Fruit fly (Drosophila melanogaster) whole organism, larva: ENCODE data around the gene CG45105.

Experiments
- noc ChIP-seq: fragments of 200-800 bp; sonication (Bioruptor generic); optimal IDR thresholded peaks from 3 replicates; lab custom pipeline; 2019; ENCODE audit warnings: missing biosample characterization, mild to moderate bottlenecking, missing genetic modification characterization, moderate library complexity

CG45105 gene

DNA sequence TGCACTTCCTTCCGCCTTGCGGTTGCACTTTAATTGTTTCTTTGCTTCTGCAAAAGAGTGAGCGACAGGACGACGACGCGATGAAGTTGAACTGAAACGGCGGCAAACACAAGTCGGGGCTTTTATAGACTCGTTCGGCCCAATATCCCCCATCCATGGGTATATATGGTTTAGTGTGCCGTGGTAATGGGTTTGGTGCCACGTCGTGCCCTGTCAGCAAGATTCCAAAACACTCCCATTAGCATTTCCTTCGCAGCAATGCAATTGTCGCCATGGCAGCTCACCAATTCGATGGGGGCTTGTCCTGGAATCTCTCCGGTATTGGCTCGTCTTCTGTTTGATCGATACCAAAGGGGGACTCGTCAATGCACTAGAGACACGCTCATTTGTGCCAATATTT, at the start of gene CG45105:
CG45105 (minus strand) TSS at position 101 of the 400 bp plus-strand sequence.
- no peak for TF ChIP-seq noc (tag; lab: Kevin White, UChicago)

DNA sequence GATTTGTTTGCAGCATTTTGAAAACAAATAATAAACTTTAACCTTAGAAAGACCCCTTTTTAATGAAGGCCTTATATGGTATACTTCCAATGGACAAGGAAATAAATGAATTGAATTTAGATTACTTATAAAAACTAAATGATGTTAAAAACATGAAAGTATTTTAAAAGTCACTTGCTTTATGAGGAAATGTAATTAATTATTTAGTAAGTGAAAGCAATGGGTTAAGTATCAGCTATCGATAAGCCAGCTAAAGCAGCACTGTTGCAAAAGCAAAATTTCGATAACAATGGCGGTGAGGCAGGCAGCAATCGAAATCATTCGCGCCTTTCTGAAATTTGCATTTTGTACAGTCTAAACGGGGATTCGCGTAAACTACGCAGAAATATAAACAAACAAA, 47.4 kb upstream of the CG45105 start, which contains the start of the genes CG32856 and Rbf2:
CG32856 (minus strand) TSS at position 183 of the 400 bp plus-strand sequence.
Rbf2 (plus strand) TSS at position 278 of the 400 bp plus-strand sequence.
- peak; percentile 92 for TF ChIP-seq noc (tag; lab: Kevin White, UChicago)

- TF ChIP-seq noc (tag; lab: Kevin White, UChicago), result no peak
Observed at dm6 chr3R:15963690-15964281, 46.0 kb upstream of the CG45105 start, which contains the start of the genes CG4287 and CG5516. Gene CG4287, minus strand, starts transcription at chr3R:15963867. Gene CG5516, plus strand, starts transcription at chr3R:15963884.

dm6 chr3R:15950843-15951242, 33.0 kb upstream of the CG45105 start, which contains the start of the genes CG31088 and CG46383:
Gene CG31088, minus strand, starts transcription at chr3R:15950943.
Gene CG46383, minus strand, starts transcription at chr3R:15950943.
- TF ChIP-seq noc (tag; lab: Kevin White, UChicago), result no peak

- no peak for TF ChIP-seq noc (tag; lab: Kevin White, UChicago)
Observed at dm6 chr3R:15947605-15948004, 29.8 kb upstream of the CG45105 start.

DNA sequence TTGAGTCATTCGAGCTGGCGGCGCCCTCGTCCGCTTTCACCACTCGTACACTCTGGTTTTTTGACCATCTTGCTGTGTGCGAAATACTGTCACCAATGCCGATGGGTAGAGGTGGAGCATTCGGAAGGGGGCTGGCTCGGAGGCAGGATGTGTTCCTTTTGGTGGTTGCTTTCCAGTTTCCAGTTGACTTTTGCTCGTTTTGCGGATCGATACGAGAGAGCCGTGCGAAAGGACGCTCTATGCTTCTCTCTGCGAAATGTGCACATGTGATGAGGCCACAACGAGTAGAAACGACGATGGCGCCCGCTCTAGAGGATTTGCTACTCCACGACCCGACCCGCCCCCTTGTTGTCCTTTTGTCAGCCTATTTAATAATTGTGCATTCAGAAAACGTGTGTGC, 19.9 kb upstream of the CG45105 start:
- TF ChIP-seq noc (tag; lab: Kevin White, UChicago), result no peak

dm6 chr3R:15935538-15935937, 17.7 kb upstream of the CG45105 start:
- TF ChIP-seq noc (tag; lab: Kevin White, UChicago), result no peak

- no peak for TF ChIP-seq noc (tag; lab: Kevin White, UChicago)
Observed at dm6 chr3R:15934952-15935351, 17.1 kb upstream of the CG45105 start, which contains the start of gene Sap47. Gene Sap47, plus strand, starts transcription at chr3R:15935100.

dm6 chr3R:15933609-15934232, 15.9 kb upstream of the CG45105 start, which contains the start of the genes CG5478 and blp:
Gene CG5478, minus strand, starts transcription at chr3R:15933734.
Gene blp, plus strand, starts transcription at chr3R:15933847.
- no peak for TF ChIP-seq noc (tag; lab: Kevin White, UChicago)

DNA sequence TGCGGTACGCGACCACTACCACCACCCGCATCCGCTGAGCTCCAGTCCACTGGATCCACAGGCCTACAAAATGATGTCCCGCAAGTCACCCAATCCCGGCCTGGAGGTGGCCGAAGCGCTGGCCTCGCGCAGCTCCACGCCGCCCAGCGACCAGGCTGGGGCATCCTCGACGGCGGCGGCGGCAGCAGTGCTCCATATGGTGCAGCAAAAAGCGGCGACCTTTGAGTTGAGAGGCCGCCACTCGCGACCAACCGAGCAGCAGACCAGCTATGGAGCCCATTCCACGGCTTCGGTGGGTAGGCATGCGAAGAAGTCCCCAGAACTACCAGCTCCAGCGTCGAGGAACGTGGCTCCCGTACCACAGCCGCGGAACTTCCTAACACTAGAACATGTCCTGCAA, 12.2 kb upstream of the CG45105 start:
- TF ChIP-seq noc (tag; lab: Kevin White, UChicago), result no peak

DNA sequence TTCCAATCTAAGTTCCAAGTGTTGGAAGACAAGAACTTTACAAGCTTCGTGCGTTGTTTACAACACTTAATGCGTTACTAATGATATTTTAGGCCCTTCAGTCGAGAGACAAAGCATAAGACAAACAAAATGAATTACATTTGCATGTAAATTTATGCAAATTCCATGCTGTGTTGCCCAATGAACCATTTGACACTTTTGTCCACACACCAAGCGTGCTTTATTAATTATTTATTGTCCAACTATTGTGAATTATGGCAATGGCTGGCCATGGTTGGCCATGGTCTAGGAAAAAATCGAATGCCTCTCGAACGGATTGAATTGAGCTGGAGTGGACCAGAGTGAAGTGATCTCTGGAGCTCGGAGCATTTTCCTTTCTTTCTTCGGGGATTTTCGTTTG, 10.3 kb upstream of the CG45105 start:
- TF ChIP-seq noc (tag; lab: Kevin White, UChicago), result no peak

DNA sequence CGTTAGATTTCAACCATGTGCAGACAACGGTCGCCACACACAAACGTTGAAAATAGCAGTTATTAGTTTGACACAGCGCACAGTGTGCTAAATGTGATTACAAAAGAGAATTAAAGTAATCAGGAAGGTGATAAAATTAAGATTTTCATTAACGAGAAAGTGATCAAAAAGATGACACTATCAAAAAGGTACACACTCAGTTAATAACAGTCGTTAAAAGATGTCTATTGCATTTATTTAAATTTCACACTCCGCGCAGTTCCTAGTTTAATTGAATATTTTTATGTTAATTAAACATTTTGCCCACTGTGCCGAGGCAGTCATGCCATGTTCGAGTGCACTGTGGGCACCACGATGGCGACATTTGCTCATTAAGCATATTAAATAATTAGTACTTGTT, 9.4 kb upstream of the CG45105 start:
- peak; percentile 30 for TF ChIP-seq noc (tag; lab: Kevin White, UChicago)

DNA sequence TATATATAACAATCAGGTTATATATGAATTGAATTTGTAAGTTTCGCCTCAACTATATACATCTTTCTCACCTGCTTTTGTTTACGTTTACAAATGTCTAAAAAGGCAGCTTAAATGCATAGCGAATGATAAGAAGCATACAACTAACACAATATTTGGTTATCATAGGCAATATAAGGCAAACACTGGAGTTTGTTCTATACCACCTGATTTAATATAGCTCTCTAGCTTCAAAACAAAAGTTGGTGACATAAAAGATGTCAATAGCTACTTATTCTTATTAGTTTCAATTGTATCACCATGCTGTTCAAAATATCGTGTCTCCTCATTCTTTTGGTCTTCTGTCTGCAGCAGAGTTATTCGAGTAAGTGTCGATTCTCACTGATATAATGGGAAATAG, 8.1 kb upstream of the CG45105 start:
- no peak for TF ChIP-seq noc (tag; lab: Kevin White, UChicago)

DNA sequence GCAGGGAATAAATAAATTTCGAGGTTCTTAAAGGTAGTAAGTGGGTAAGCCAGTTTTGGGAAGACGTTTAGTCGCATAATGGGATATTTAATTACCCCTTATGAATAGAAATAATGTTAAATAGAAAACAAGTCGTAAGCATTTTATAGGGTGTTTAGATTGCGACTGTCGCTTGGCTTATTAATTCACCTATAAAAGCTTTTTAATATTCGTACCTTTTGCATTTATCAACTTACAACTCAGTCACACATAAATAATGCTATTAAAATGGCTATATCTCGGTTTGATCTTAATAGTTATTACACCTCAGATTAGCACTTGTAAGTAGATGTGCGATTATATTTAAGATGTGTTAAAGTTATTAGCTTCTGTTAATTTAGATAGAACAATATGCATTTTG, 7.5 kb upstream of the CG45105 start, which contains the start of gene CG34276:
CG34276 (plus strand) TSS at position 301 of the 400 bp plus-strand sequence.
- TF ChIP-seq noc (tag; lab: Kevin White, UChicago), result no peak

DNA sequence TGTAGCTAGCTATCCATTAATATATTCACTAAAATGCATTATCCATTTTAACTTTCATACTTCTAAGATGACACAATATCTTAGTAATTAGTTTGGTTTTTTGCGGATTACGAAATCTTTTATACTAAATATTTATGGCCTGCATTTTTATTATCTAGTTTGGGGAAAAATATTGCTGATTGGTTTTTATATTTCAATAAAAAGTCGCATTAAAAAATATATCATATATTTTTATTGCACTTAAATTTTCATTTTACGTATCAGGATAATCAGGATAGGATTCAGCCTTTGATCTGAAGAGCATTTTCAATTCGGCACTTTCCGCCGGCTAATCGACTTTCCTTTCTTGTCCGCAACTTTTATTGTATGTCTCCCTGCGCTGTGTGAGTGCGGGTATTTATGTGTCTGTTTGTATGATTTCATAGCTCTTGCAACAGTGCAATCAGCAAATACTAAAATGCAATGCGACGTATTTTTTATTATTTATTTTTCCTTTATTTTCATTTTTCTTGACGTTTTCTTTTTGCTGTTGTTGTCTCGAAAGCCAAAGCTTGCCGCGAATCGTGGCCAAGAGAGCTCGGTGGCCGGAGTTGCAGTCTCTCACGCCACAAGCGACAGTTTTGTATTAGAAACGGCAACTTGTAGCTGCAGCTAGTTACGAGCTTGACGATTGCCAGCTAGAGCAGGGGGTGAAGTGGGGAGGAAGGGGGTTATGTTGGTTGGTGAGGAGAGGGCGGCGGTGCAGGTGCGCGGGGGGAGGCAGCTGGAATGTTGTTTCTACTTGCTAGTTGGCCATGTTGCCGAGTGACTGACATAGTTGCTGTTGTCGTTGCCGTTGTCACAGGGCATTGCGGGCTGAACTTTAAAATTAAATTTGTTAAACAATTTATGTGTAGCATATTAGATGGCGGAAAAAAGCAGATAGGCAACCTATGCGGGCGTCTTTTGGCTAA, 5.1 kb upstream of the CG45105 start:
- no peak for TF ChIP-seq noc (tag; lab: Kevin White, UChicago)
